Fruit fly (Drosophila melanogaster) Kc167 (cell line): ENCODE measurements around the gene Eip93F.

Experiments
- Myc ChIP-seq: fragments of >200 bp; optimal IDR thresholded peaks from 2 replicates; lab custom pipeline; 2017; ENCODE audit warnings: missing external identifiers
- Sin3A ChIP-seq: fragments of >200 bp; optimal IDR thresholded peaks from 2 replicates; lab custom pipeline; 2018; ENCODE audit warnings: missing external identifiers
- h ChIP-seq: fragments of >200 bp; optimal IDR thresholded peaks from 3 replicates; lab custom pipeline; 2018; ENCODE audit warnings: missing external identifiers
- insv ChIP-seq: fragments of >200 bp; optimal IDR thresholded peaks from 3 replicates; lab custom pipeline; 2018; ENCODE audit warnings: missing external identifiers
- psq ChIP-seq: fragments of >200 bp; optimal IDR thresholded peaks from 2 replicates; lab custom pipeline; 2017; ENCODE audit warnings: missing external identifiers
- ttk ChIP-seq: sonication (Bioruptor generic); optimal IDR thresholded peaks from 2 replicates; lab custom pipeline; 2017; ENCODE audit warnings: missing external identifiers

The Eip93F gene

DNA sequence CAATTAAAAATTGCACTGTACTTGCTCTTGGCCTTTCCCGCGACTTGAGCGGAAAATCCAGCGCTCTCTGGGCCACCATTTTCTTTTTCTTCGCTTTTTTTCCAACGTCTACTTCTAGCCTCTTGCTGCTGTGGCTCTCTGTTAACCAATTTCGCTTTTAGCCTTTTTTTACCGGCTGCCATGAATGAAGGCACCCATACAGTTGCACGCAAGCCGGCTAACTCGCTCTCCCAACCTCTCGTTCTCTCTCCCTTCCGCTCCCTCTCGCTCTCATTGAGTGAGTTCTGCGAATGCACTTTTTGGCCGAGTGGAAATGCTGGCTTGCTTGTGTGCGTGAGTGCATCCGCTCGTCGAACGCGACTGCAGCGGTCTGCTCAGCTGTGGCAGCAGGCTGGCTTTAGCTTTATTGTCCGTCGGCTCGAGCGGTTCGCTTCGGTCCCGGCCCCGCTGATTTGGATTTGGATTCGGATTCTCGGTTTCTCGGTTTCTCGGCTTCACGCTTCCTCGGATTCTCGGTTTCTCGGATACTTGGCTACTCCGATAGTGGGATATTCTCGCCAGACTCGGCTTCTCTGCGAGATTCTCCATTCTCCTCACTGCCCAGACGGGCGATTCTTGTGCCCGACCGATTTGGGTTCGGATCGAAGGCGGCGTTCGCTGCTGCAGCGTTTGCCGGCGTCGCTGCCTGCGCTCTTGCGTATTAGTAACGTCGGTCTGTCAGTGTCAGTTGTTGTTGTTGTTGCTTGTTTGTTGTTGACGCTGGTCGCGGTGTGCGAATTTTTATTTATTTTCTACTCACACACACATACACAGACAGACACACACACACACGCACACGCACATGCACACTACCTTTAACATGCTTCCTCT lies at the start of gene Eip93F:
Gene Eip93F, plus strand, starts transcription at position 424 of the 870 bp plus-strand sequence.
- TF ChIP-seq ttk (lab: Kevin White, UChicago) (no peak), h (no peak), Sin3A (lab: Kevin White, UChicago) (no peak), insv (lab: Kevin White, UChicago) (no peak), psq (no peak), Myc (lab: Kevin White, UChicago) (no peak)

DNA sequence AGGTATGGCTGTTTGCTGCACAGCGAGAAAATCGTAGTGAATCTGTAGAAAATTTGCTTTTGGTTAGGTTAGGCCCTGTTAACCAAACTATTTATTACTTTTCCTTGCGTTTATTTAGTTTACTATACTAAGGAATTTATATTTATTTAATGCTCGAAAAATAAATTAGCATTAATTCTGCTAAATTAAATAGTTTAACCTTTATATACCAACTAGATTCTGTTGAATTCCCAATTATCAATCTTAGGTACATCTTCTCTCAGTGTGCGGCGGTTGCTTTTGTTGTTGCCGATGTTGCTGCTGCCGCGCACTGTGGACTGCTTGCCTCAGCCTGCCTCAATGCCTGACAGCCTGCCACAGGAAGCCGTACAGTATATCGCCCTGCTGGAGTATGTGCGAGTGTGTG lies 49.7 kb upstream of the Eip93F start:
- TF ChIP-seq h = no peak
- TF ChIP-seq Sin3A (lab: Kevin White, UChicago) = no peak

DNA sequence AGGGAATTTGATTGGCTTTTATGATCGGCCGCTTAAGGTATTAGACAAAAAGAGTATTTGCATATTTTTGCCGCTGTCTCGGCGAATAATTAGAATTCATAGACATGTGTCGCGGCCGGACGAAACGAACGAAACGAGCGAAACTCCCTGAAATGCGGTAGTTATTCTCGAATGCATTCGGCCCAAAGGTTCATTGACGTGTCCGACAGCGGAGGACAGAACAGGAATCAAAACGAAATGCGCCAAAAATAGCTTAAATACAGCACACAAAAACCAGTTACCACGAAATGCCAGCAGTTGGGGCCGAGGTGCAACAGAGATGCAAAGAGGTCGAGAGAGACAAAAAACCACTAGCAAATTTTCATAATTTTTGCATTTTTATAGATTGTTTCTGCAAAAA lies 44.6 kb upstream of the Eip93F start:
- no peak for TF ChIP-seq ttk (lab: Kevin White, UChicago)

DNA sequence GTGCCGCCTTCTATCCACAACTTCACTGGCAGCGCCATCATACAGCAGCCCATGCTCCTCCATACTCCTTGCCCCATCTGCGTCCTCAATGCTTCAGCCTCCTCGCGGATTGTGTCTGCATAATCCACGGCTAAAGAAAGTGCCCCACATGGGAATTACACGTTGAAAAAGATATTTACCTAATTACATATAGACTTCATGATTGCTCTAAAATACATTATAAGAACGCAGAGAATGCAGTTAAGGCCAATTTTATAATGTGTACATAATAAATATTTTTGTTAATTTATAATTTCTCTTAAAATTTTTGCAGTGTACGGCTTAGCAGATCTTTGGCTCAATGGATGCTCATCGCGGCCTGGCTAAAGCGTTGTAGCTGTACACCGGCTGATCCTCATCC lies 43.3 kb upstream of the Eip93F start:
- TF ChIP-seq psq (no peak), insv (lab: Kevin White, UChicago) (no peak), h (no peak), Myc (lab: Kevin White, UChicago) (no peak), ttk (lab: Kevin White, UChicago) (no peak), Sin3A (lab: Kevin White, UChicago) (no peak)

DNA sequence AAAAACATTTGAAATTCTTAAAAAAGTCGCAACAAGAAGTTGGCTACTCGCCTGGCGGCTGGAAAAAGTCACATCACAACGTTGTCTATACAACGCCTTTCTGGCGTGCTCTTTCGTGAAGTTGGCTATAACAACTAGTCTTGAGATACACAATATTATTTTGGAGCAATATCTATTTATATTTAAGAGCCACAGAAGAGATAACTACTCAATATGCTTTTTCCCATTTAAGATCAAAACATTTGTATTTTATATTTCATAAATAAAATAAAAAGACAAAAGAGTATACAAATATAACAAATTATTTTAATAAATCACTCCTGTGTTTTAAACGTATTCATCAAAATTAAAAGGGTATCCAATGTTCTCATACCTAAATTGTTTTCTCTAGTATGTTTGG lies 42.0 kb upstream of the Eip93F start:
- TF ChIP-seq psq (no peak), h (no peak), Sin3A (lab: Kevin White, UChicago) (no peak), ttk (lab: Kevin White, UChicago) (no peak), insv (lab: Kevin White, UChicago) (no peak), Myc (lab: Kevin White, UChicago) (no peak)

DNA sequence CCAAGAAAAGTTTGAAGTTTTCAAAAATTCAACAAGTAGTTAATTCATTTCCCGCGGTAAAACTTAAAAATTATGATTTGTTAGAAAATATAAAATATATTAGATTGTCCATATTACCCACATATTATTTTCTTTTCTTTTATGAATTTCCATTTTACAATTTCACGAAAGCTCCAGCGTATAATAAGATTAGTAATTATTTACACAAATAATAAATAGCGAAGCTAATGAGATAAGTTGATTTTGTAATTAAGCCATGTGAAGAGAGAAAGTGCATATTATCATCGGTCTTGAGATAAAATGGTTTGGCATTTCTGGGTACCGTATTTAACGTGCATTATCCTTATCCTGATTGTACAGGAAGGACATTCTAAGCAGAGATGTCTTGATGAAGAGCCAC lies 37.4 kb upstream of the Eip93F start, which contains the start of gene Qsox3:
Gene Qsox3, plus strand, starts transcription at position 301 of the 400 bp plus-strand sequence.
- TF ChIP-seq ttk (lab: Kevin White, UChicago) = no peak
- TF ChIP-seq insv (lab: Kevin White, UChicago) = no peak
- TF ChIP-seq h = no peak
- no peak for TF ChIP-seq Sin3A (lab: Kevin White, UChicago)
- TF ChIP-seq Myc (lab: Kevin White, UChicago) = no peak
- TF ChIP-seq psq = no peak

DNA sequence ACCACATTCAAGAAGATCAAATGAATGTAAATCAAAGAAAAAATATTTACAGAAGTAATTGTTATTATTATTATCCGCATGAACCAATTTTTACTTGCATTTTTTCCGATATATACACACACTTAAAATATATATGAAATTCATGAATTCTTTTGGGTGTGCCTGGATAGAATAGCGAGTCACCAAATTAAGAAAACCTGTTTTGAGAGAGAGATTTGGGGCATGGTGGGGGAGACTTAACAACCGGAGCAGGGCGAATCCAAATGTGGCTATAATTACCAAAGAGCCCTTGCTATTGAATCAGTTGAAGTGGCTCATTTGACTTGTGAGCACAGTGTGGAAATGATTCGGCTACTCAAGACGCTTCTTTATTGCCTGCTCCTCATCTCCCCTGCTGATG lies 35.5 kb upstream of the Eip93F start, which contains the start of gene Qsox2:
Gene Qsox2, plus strand, starts transcription at position 301 of the 400 bp plus-strand sequence.
- no peak for TF ChIP-seq Sin3A (lab: Kevin White, UChicago)
- no peak for TF ChIP-seq psq
- no peak for TF ChIP-seq insv (lab: Kevin White, UChicago)
- TF ChIP-seq h = no peak
- TF ChIP-seq Myc (lab: Kevin White, UChicago) = no peak
- TF ChIP-seq ttk (lab: Kevin White, UChicago) = no peak

DNA sequence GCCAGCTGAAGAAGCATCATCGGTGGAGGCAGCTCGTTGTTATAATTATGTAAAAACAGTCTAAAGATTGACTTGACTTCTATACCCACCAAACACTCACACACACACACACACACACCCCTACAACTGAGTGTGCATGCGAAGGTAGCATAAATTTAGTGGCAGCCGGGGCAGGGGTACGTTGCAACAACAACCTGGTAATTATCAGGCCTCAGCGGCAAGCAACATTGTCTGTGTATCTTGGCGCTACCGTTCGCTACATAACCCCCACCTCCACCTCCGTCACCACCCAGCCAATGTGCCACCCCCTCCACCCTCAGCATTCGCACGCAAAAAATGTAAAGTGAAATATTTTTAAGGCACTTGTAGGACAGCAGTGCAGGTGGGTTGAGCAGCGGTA lies 31.9 kb upstream of the Eip93F start:
- TF ChIP-seq h = no peak
- no peak for TF ChIP-seq Myc (lab: Kevin White, UChicago)
- TF ChIP-seq ttk (lab: Kevin White, UChicago) = no peak

DNA sequence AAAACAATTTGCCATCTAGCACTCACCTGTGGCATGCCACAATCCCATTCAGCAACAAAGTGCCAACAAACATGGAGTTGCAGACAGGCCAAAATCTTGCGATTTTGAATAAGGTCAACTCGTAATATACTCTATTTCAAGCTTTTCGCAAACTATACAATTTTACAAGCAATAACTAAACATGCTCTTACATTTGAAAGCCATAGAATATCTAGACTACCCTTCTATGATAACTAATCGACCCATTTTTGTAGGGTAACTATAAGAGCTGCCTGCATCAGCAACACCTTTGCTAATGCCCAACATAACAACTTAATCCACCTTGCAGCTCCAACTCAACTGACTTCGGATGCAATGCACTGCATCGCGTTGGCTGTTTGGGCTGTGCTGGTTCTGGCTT lies 28.4 kb upstream of the Eip93F start:
- TF ChIP-seq psq (no peak), Sin3A (lab: Kevin White, UChicago) (no peak), ttk (lab: Kevin White, UChicago) (no peak), Myc (lab: Kevin White, UChicago) (no peak), h (no peak), insv (lab: Kevin White, UChicago) (no peak)

DNA sequence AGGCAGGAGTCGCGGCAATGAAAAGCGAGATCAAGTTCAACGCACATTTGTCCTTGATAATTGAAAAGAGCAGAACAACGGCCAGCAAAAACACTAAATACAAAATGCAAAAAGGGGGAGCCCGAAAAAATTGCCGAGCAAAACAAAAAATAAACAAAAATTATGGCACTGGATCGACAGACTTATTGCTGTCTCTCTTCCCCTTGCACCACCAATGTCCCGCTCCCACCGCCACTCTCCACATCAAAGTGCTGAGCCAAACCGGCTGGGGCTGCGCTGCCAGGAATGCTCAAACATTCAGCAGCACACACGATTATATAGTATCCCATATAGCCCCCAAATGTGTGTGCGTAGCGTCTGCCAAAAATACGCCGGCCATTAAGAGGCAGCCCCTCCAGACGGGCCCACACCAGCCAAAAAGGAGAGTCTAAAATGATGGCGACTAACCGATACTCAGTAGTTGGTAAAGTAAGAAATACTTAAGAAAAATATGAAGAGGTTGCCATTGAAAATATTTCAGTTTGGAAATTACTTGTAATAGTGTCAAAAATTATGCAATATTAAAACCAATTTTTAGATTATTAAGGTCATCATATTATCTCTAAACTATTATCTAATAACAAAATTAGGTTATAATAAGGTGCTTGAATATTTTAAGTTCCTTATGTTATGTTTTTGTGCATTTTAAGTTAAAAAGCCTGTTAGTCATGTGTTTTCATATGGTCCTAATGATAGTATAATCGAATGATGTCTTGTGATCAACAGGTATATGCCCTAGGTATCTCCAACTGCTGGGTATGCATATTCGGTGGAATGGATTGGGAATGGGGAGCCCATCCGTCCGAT lies 27.3 kb upstream of the Eip93F start:
- TF ChIP-seq Myc (lab: Kevin White, UChicago) = no peak
- TF ChIP-seq ttk (lab: Kevin White, UChicago) = no peak
- no peak for TF ChIP-seq insv (lab: Kevin White, UChicago)

DNA sequence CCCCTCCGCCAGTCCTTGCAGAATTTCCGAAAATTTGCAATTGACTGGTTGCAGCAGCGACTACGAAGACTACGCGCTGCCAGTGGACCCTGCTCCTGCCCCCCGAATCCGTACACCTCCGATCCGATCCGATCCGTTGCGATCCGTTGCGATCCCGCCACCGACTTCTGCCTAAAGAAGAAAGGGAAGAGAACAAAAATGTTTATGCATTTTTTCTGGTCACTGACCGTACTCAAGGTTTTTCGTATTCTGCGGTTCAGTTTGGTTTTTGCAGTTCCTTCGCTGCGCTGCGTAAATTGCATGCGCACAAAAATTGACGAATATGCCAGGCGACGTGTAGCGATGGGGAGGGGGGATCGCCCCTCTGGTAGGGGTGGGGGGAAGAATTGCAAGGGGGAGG lies 26.7 kb upstream of the Eip93F start:
- TF ChIP-seq h = no peak
- TF ChIP-seq Myc (lab: Kevin White, UChicago) = no peak
- no peak for TF ChIP-seq ttk (lab: Kevin White, UChicago)
- TF ChIP-seq psq = no peak
- TF ChIP-seq insv (lab: Kevin White, UChicago) = no peak
- TF ChIP-seq Sin3A (lab: Kevin White, UChicago) = no peak

DNA sequence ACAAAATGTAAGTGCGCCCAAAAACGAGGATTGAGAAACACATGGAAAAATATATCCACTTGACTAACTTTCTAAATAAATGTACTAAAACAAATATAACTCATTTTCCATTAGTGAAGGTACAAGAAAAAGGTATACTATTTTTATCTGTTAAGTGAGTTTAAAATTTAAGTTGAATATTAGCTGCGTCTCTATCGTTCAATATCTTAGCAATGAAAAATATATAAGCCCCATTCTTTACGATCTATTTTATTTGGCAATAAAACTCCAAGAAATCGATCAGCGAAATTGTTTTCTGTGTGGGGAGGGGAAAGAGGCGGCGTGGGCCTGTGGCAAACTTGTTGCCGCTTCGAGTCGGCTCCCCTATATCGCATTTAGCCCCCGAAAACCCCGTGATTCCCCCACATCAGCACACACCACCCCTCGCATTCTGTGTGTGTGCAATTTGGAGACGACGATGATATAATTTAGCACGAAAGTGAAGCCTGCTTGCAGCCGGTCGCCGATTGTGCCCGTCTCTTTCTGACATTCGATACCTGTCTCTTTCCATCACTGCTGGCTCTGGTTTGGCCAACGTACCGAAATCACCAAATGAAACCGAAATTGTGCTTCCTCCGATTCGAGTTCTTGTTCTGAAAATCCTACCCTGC lies 26.1 kb upstream of the Eip93F start:
- TF ChIP-seq insv (lab: Kevin White, UChicago) (no peak), Sin3A (lab: Kevin White, UChicago) (no peak), Myc (lab: Kevin White, UChicago) (no peak), h (no peak), ttk (lab: Kevin White, UChicago) (no peak), psq (no peak)
